Worm (Caenorhabditis elegans) whole organism, late embryonic: ENCODE results near the gene ptr-25.
"Not testable (repeated sequence)": the region's sequence is repeated elsewhere in the genome, so short reads cannot be mapped to it uniquely, and the experiment has no call there.

Source experiments
- Y22D7AL.16 ChIP-seq: sonication (generic microtip); optimal IDR thresholded peaks from 2 replicates; lab custom pipeline; 2016; ENCODE audit warnings: missing genetic modification characterization, missing compliant biosample characterization
- ceh-31 ChIP-seq: sonication (generic microtip); optimal IDR thresholded peaks from 2 replicates; lab custom pipeline; 2016; ENCODE audit warnings: missing genetic modification characterization, missing compliant biosample characterization
- elt-2 ChIP-seq: sonication (generic microtip); optimal IDR thresholded peaks from 2 replicates; lab custom pipeline; 2016; ENCODE audit warnings: missing genetic modification reagents, missing genetic modification characterization, missing compliant biosample characterization
- madf-2 ChIP-seq: sonication (generic microtip); optimal IDR thresholded peaks from 2 replicates; lab custom pipeline; 2017; ENCODE audit warnings: missing genetic modification characterization, missing compliant biosample characterization
- nhr-11 ChIP-seq: fragments of 150-350 bp; optimal IDR thresholded peaks from 2 replicates; lab custom pipeline; 2014; ENCODE audit warnings: missing biosample characterization, missing genetic modification characterization
- npax-4 ChIP-seq: sonication (generic microtip); optimal IDR thresholded peaks from 2 replicates; lab custom pipeline; 2016; ENCODE audit warnings: missing genetic modification characterization, missing compliant biosample characterization
- pha-4 ChIP-seq: fragments of 150-350 bp; optimal IDR thresholded peaks from 2 replicates; lab custom pipeline; 2018; ENCODE audit warnings: missing biosample characterization, missing genetic modification reagents, missing genetic modification characterization
- pqm-1 ChIP-seq: sonication (generic microtip); optimal IDR thresholded peaks from 2 replicates; lab custom pipeline; 2016; ENCODE audit warnings: missing genetic modification characterization, missing compliant biosample characterization
- sox-4 ChIP-seq: sonication (generic microtip); optimal IDR thresholded peaks from 2 replicates; lab custom pipeline; 2017; ENCODE audit warnings: mild to moderate bottlenecking, missing genetic modification characterization, inconsistent platforms, missing compliant biosample characterization
- tbx-2 ChIP-seq: sonication (generic microtip); optimal IDR thresholded peaks from 2 replicates; lab custom pipeline; 2016; ENCODE audit warnings: missing genetic modification characterization, missing compliant biosample characterization
- tbx-7 ChIP-seq: sonication (generic microtip); optimal IDR thresholded peaks from 2 replicates; lab custom pipeline; 2016; ENCODE audit warnings: missing genotype, missing genetic modification characterization, missing compliant biosample characterization

ce11 chrIII:10438780-10439179 lies 49.1 kb upstream of the ptr-25 start, which contains the start of gene H04D03.6:
- TF ChIP-seq npax-4; pqm-1; madf-2 (tag; lab: Kevin White, UChicago); pha-4 (tag; lab: Kevin White, UChicago); nhr-11 (tag; lab: Kevin White, UChicago); tbx-2 (tag; lab: Kevin White, UChicago); sox-4; Y22D7AL.16 (tag; lab: Kevin White, UChicago); elt-2 (tag; lab: Kevin White, UChicago); tbx-7; ceh-31 (tag; lab: Kevin White, UChicago): not testable (repeated sequence)
